ENCODE assay signal across 1 worm cellular context in genomic region chrII:5019389-5020108, ce11.
TF ChIP-seq lines count a peak whose summit lies in the region.

No protein-coding gene starts in this region.

TF ChIP-seq in whole organism, L1 larva, 84 proteins besides CTCF, POLR2A, EP300 and RAD21 (continued from another document):
- no peak for TF ChIP-seq fkh-10 (GFP tag; optimal IDR thresholded peaks at IDR 0.05; lab: Kevin White, UChicago)
- no peak for TF ChIP-seq ztf-4 (tag; optimal IDR thresholded peaks at IDR 0.05; lab: Kevin White, UChicago)
- peak; percentile 20 for TF ChIP-seq pqm-1 (tag; optimal IDR thresholded peaks at IDR 0.05; lab: Kevin White, UChicago)
- no peak for TF ChIP-seq pag-3 (tag; optimal IDR thresholded peaks at IDR 0.05; lab: Kevin White, UChicago; ENCODE audit: borderline replicate concordance, insufficient read depth)
- peak; percentile 96 for TF ChIP-seq elt-2 (tag; optimal IDR thresholded peaks at IDR 0.05; lab: Kevin White, UChicago)
- TF ChIP-seq vab-15 (tag; optimal IDR thresholded peaks at IDR 0.05; lab: Kevin White, UChicago), result no peak
- TF ChIP-seq lin-39 (tag; optimal IDR thresholded peaks at IDR 0.05; lab: Kevin White, UChicago), result no peak
- TF ChIP-seq ama-1 (optimal IDR thresholded peaks at IDR 0.05; lab: Kevin White, UChicago), result no peak
- TF ChIP-seq nhr-84 (tag; optimal IDR thresholded peaks at IDR 0.05; lab: Kevin White, UChicago), result no peak
- TF ChIP-seq zip-4 (GFP tag; optimal IDR thresholded peaks at IDR 0.05; lab: Kevin White, UChicago), result no peak
- TF ChIP-seq mep-1 (tag; optimal IDR thresholded peaks at IDR 0.05; lab: Kevin White, UChicago), result no peak
- TF ChIP-seq nhr-71 (tag; optimal IDR thresholded peaks at IDR 0.05; lab: Kevin White, UChicago), result peak; percentile 54
- TF ChIP-seq grh-1 (GFP tag; IDR thresholded peaks at IDR 0.05; lab: Robert Waterston, UW), result no peak
- TF ChIP-seq ceh-90 (tag; optimal IDR thresholded peaks at IDR 0.05; lab: Kevin White, UChicago), result no peak
- no peak for TF ChIP-seq ceh-82 (tag; optimal IDR thresholded peaks at IDR 0.05; lab: Kevin White, UChicago)
- no peak for TF ChIP-seq ceh-63 (GFP tag; optimal IDR thresholded peaks at IDR 0.05; lab: Kevin White, UChicago)
- TF ChIP-seq nhr-19 (GFP tag; conservative IDR thresholded peaks at IDR 0.05; lab: Robert Waterston, UW), result no peak
- no peak for TF ChIP-seq unc-98 (GFP tag; IDR thresholded peaks at IDR 0.05; lab: Robert Waterston, UW)
- TF ChIP-seq nhr-90 (tag; optimal IDR thresholded peaks at IDR 0.05; lab: Kevin White, UChicago; ENCODE audit: poor library complexity), result peak; percentile 24
- TF ChIP-seq lin-14 (GFP tag; optimal IDR thresholded peaks at IDR 0.05; lab: Kevin White, UChicago), result peak; percentile 81
- TF ChIP-seq mdl-1 (tag; optimal IDR thresholded peaks at IDR 0.05; lab: Kevin White, UChicago), result peak in 1 of 2 experiments; percentile 23
- TF ChIP-seq lin-13 (GFP tag; optimal IDR thresholded peaks at IDR 0.05; lab: Kevin White, UChicago), result no peak
- TF ChIP-seq dsc-1 (tag; optimal IDR thresholded peaks at IDR 0.05; lab: Kevin White, UChicago), result no peak
- peak; percentile 10 to 60 for TF ChIP-seq lsy-2 (tag; optimal IDR thresholded peaks at IDR 0.05; lab: Kevin White, UChicago)
- no peak for TF ChIP-seq ces-1 (GFP tag; optimal IDR thresholded peaks at IDR 0.05; lab: Kevin White, UChicago)
- TF ChIP-seq efl-3 (GFP tag; optimal IDR thresholded peaks at IDR 0.05; lab: Kevin White, UChicago), result no peak
- no peak for TF ChIP-seq F16B12.6 (tag; optimal IDR thresholded peaks at IDR 0.05; lab: Kevin White, UChicago)
- TF ChIP-seq aha-1 (tag; optimal IDR thresholded peaks at IDR 0.05; lab: Kevin White, UChicago), result no peak
- no peak for TF ChIP-seq tbx-2 (tag; optimal IDR thresholded peaks at IDR 0.05; lab: Kevin White, UChicago)
- no peak for TF ChIP-seq nhr-76 (tag; optimal IDR thresholded peaks at IDR 0.05; lab: Kevin White, UChicago)
- TF ChIP-seq zag-1 (tag; optimal IDR thresholded peaks at IDR 0.05; lab: Kevin White, UChicago), result no peak
- no peak for TF ChIP-seq nhr-11 (tag; optimal IDR thresholded peaks at IDR 0.05; lab: Kevin White, UChicago)
- no peak for TF ChIP-seq C04F5.9 (tag; optimal IDR thresholded peaks at IDR 0.05; lab: Kevin White, UChicago)
- TF ChIP-seq xbp-1 (tag; optimal IDR thresholded peaks at IDR 0.05; lab: Kevin White, UChicago), result no peak
